Fruit fly (Drosophila melanogaster): ENCODE data around the gene Arglu1.

The Arglu1 gene

dm6 chr2L:9919218-9919617 is 18.7 kb downstream of the Arglu1 start:
- TF ChIP-seq CG18599 (GFP tag; optimal IDR thresholded peaks at IDR 0.05) = no peak
- TF ChIP-seq bbx (GFP tag; IDR thresholded peaks at IDR 0.05; ENCODE audit: partially characterized antibody) = 0 out of 2 replicates have a peak, but pooled peaks have one; percentile 26
- no peak for TF ChIP-seq sug (tag; optimal IDR thresholded peaks at IDR 0.05)
- peak; percentile 67 for TF ChIP-seq Ets65A (GFP tag)
- 0 out of 3 replicates have a peak, but pooled peaks have one; percentile 37 for TF ChIP-seq jigr1 (GFP tag; IDR thresholded peaks at IDR 0.05)
- TF ChIP-seq Hsf (GFP tag; optimal IDR thresholded peaks at IDR 0.05) = no peak
- TF ChIP-seq Hmr (GFP tag; optimal IDR thresholded peaks at IDR 0.05) = no peak
- no peak for TF ChIP-seq CG17186 (GFP tag; optimal IDR thresholded peaks at IDR 0.05)
- peak; percentile 26; the same call in 1 of the 2 replicates for TF ChIP-seq gsb (GFP tag; IDR thresholded peaks at IDR 0.05)
- no peak for TF ChIP-seq CG17568 (GFP tag; optimal IDR thresholded peaks at IDR 0.05)
- TF ChIP-seq D19A (tag; optimal IDR thresholded peaks at IDR 0.05) = no peak
- TF ChIP-seq sd (tag; optimal IDR thresholded peaks at IDR 0.05) = no peak
- TF ChIP-seq CG6683 (GFP tag; optimal IDR thresholded peaks at IDR 0.05) = no peak
- TF ChIP-seq CG8388 (GFP tag; optimal IDR thresholded peaks at IDR 0.05) = no peak
- no peak for TF ChIP-seq Blimp-1 (GFP tag; optimal IDR thresholded peaks at IDR 0.05)
- TF ChIP-seq Opbp (GFP tag; IDR thresholded peaks at IDR 0.05; ENCODE audit: partially characterized antibody) = peak; percentile 46; the same call in 1 of the 3 replicates
- no peak for TF ChIP-seq wor (GFP tag; IDR thresholded peaks at IDR 0.05)
- no peak for TF ChIP-seq Fer3 (tag; optimal IDR thresholded peaks at IDR 0.05)
- TF ChIP-seq CHES-1-like (GFP tag; optimal IDR thresholded peaks at IDR 0.05) = no peak
- TF ChIP-seq CG3065 (GFP tag; optimal IDR thresholded peaks at IDR 0.05) = no peak
- no peak for TF ChIP-seq knrl (GFP tag; IDR thresholded peaks at IDR 0.05; ENCODE audit: partially characterized antibody)
- no peak for TF ChIP-seq CG17612 (GFP tag; IDR thresholded peaks at IDR 0.05)
- no peak for TF ChIP-seq CrebB (tag; optimal IDR thresholded peaks at IDR 0.05)
- no peak for TF ChIP-seq Atf-2 (GFP tag; optimal IDR thresholded peaks at IDR 0.05)
- TF ChIP-seq CG11398 (GFP tag; optimal IDR thresholded peaks at IDR 0.05) = no peak
- no peak for TF ChIP-seq wek (GFP tag; optimal IDR thresholded peaks at IDR 0.05)
- TF ChIP-seq Med (GFP tag) = peak; percentile 56

- TF ChIP-seq vfl (GFP tag; optimal IDR thresholded peaks at IDR 0.05) = peak; percentile 40
- peak; percentile 69 for TF ChIP-seq phol (tag; optimal IDR thresholded peaks at IDR 0.05)
- TF ChIP-seq Hr78 (GFP tag; optimal IDR thresholded peaks at IDR 0.05) = peak in 1 of 2 experiments; percentile 37
- peak; percentile 89 for TF ChIP-seq Opbp (GFP tag; IDR thresholded peaks at IDR 0.05; ENCODE audit: partially characterized antibody)
- TF ChIP-seq pb (GFP tag; optimal IDR thresholded peaks at IDR 0.05) = no peak
- peak; percentile 48 for TF ChIP-seq tin (GFP tag; optimal IDR thresholded peaks at IDR 0.05)
- peak; percentile 84 for TF ChIP-seq CG4820 (GFP tag; optimal IDR thresholded peaks at IDR 0.05)
- peak; percentile 40 for TF ChIP-seq maf-S (GFP tag; optimal IDR thresholded peaks at IDR 0.05)
- TF ChIP-seq CG6254 (GFP tag; optimal IDR thresholded peaks at IDR 0.05) = no peak
- TF ChIP-seq Oli (tag; optimal IDR thresholded peaks at IDR 0.05) = peak; percentile 62
- peak; percentile 57 for TF ChIP-seq CG10431 (GFP tag; optimal IDR thresholded peaks at IDR 0.05)
- no peak for TF ChIP-seq her (GFP tag; optimal IDR thresholded peaks at IDR 0.05)
- peak; percentile 16 to 68 for TF ChIP-seq Pdp1 (GFP tag; optimal IDR thresholded peaks at IDR 0.05)
- peak; percentile 79 for TF ChIP-seq CG32532 (GFP tag; IDR thresholded peaks at IDR 0.05)
- TF ChIP-seq CG16863 (GFP tag; optimal IDR thresholded peaks at IDR 0.05) = peak; percentile 27
- peak; percentile 38 for TF ChIP-seq Hsf (GFP tag; optimal IDR thresholded peaks at IDR 0.05)
- TF ChIP-seq jing (GFP tag; optimal IDR thresholded peaks at IDR 0.05) = peak; percentile 50
- TF ChIP-seq Six4 (GFP tag; optimal IDR thresholded peaks at IDR 0.05) = no peak
- no peak for TF ChIP-seq CG9609 (GFP tag; optimal IDR thresholded peaks at IDR 0.05)
- no peak for TF ChIP-seq CG18476 (GFP tag; optimal IDR thresholded peaks at IDR 0.05)
- peak in 1 of 2 experiments; percentile 55 for TF ChIP-seq crp (GFP tag; optimal IDR thresholded peaks at IDR 0.05)
- no peak for TF ChIP-seq Poxn (GFP tag; IDR thresholded peaks at IDR 0.05)
- TF ChIP-seq CG2199 (GFP tag; IDR thresholded peaks at IDR 0.05) = no peak
These were observed 19.6 kb downstream of the Arglu1 start, which contains the start of the genes CG5885 and CG4598 for dm6 chr2L:9918020-9918959. TSS of gene CG5885 (minus strand) at chr2L:9918330. TSS of gene CG4598 (plus strand) at chr2L:9918618.
